Worm (Caenorhabditis elegans) whole organism, L1 larva: Measurements from ENCODE around the gene rev-1.

Source experiments
- ceh-8 ChIP-seq: fragments of 200-800 bp; sonication (Bioruptor generic); optimal IDR thresholded peaks from 2 replicates; lab custom pipeline; 2018; ENCODE audit warnings: mild to moderate bottlenecking, missing genetic modification characterization, moderate library complexity, missing compliant biosample characterization
- ceh-82 ChIP-seq, 3 experiments: fragments of 150-350 bp in 1 of 3; sonication (generic microtip) in 2 of 3; optimal IDR thresholded peaks; 2 replicates each; lab custom pipeline; 2014 to 2017; ENCODE audit warnings: missing biosample characterization in 3 of 3, missing genetic modification characterization in 3 of 3
- efl-1 ChIP-seq, 4 experiments: fragments of 150-350 bp; optimal IDR thresholded peaks in 3 of 4; peaks in 1 of 4; 1 replicate in 1 of 4; 2 replicates in 3 of 4; lab custom pipeline; 2014; ENCODE audit warnings: missing biosample characterization in 2 of 4, missing genetic modification characterization in 2 of 4, missing genetic modification reagents in 2 of 4
- grh-1 ChIP-seq: fragments of 200-800 bp; sonication (Bioruptor generic); IDR thresholded peaks from 2 replicates; pipeline ENCODE4 v1.3.6; 2022; ENCODE audit warnings: missing genetic modification reagents, missing genetic modification characterization, missing compliant biosample characterization
- lin-15B ChIP-seq: fragments of 150-350 bp; sonication (generic microtip); optimal IDR thresholded peaks from 3 replicates; lab custom pipeline; 2014; ENCODE audit warnings: missing biosample characterization, missing genetic modification characterization
- nhr-71 ChIP-seq: sonication (generic microtip); optimal IDR thresholded peaks from 2 replicates; lab custom pipeline; 2016; ENCODE audit warnings: mild to moderate bottlenecking, missing genetic modification characterization, moderate library complexity, missing compliant biosample characterization

Gene rev-1

DNA sequence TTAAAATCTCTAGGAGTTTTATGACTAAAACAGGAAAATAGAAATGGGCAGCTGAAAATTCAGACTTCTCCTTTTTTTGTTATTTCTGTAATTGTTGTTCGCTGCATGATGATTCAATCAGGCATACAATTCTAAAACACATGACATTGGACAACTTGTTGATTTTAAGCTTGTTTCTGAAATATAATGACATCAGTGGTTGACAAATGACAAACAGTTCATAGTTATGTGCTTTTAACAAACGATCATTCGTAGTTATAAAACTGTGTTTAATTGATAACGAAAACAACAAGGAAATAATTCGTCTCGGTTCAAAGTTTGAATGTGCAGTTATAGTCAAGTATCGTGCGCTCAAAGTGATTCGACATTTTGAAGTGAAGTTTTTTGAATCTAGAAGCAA, 47.9 kb downstream of the rev-1 start:
- TF ChIP-seq grh-1 (GFP tag; lab: Robert Waterston, UW), result no peak
- no peak for TF ChIP-seq ceh-8 (GFP tag; lab: Kevin White, UChicago)
- TF ChIP-seq lin-15B (tag; lab: Kevin White, UChicago), result no peak
- no peak for TF ChIP-seq efl-1 (optimal IDR thresholded peaks at IDR 0.05; lab: Kevin White, UChicago)
- TF ChIP-seq efl-1 (GFP tag; optimal IDR thresholded peaks at IDR 0.05 in 1 of 2; lab: Kevin White, UChicago), result peak in 1 of 2 experiments; percentile 69
- no peak for TF ChIP-seq ceh-82 (tag; optimal IDR thresholded peaks at IDR 0.05; lab: Kevin White, UChicago)
- TF ChIP-seq nhr-71 (tag; lab: Kevin White, UChicago), result peak; percentile 8
- TF ChIP-seq, all 84 proteins: peak for 2
